Worm (Caenorhabditis elegans) whole organism, L1 larva: ENCODE measurements around the gene Y42H9AR.2.
A peak's percentile ranks its signal among the peaks of the same experiment; 100 is the strongest.

Experiments
- C04F5.9 ChIP-seq: sonication (generic microtip); optimal IDR thresholded peaks from 2 replicates; lab custom pipeline; 2016; ENCODE audit warnings: missing genetic modification characterization, missing compliant biosample characterization
- C16A3.4 ChIP-seq: fragments of 150-350 bp; optimal IDR thresholded peaks from 2 replicates; lab custom pipeline; 2014; ENCODE audit warnings: missing biosample characterization, missing genetic modification characterization
- Y116A8C.19 ChIP-seq: sonication (generic microtip); optimal IDR thresholded peaks from 2 replicates; lab custom pipeline; 2016; ENCODE audit warnings: missing compliant biosample characterization, missing genetic modification characterization, borderline replicate concordance
- aha-1 ChIP-seq: fragments of 150-350 bp; optimal IDR thresholded peaks from 2 replicates; lab custom pipeline; 2014; ENCODE audit warnings: missing biosample characterization, missing genetic modification characterization
- aly-2 ChIP-seq: fragments of 150-350 bp; optimal IDR thresholded peaks from 2 replicates; lab custom pipeline; 2014; ENCODE audit warnings: missing biosample characterization, missing genetic modification characterization
- ama-1 ChIP-seq: fragments of 150-350 bp; optimal IDR thresholded peaks from 2 replicates; lab custom pipeline; 2014
- blmp-1 ChIP-seq: fragments of 150-350 bp; optimal IDR thresholded peaks from 2 replicates; lab custom pipeline; 2014; ENCODE audit warnings: missing biosample characterization, missing genetic modification characterization
- ceh-8 ChIP-seq: fragments of 200-800 bp; sonication (Bioruptor generic); optimal IDR thresholded peaks from 2 replicates; lab custom pipeline; 2018; ENCODE audit warnings: mild to moderate bottlenecking, missing genetic modification characterization, moderate library complexity, missing compliant biosample characterization
- ceh-90 ChIP-seq: sonication (generic microtip); optimal IDR thresholded peaks from 2 replicates; lab custom pipeline; 2016; ENCODE audit warnings: missing genetic modification characterization, missing compliant biosample characterization
- dpl-1 ChIP-seq, 3 experiments: fragments of 150-350 bp in 2 of 3; sonication (generic microtip) in 1 of 3; optimal IDR thresholded peaks; 2 replicates each; lab custom pipeline; 2014 to 2017; ENCODE audit warnings: missing biosample characterization in 3 of 3, missing genetic modification characterization in 3 of 3, missing genetic modification reagents in 3 of 3
- efl-1 ChIP-seq, 4 experiments: fragments of 150-350 bp; optimal IDR thresholded peaks in 3 of 4; peaks in 1 of 4; 1 replicate in 1 of 4; 2 replicates in 3 of 4; lab custom pipeline; 2014; ENCODE audit warnings: missing biosample characterization in 2 of 4, missing genetic modification characterization in 2 of 4, missing genetic modification reagents in 2 of 4
- efl-3 ChIP-seq: fragments of 200-800 bp; sonication (Bioruptor generic); optimal IDR thresholded peaks from 2 replicates; lab custom pipeline; 2018; ENCODE audit warnings: mild to moderate bottlenecking, missing genetic modification characterization, missing compliant biosample characterization
- egl-13 ChIP-seq: sonication (generic microtip); optimal IDR thresholded peaks from 2 replicates; lab custom pipeline; 2016; ENCODE audit warnings: missing genotype, missing genetic modification reagents, missing genetic modification characterization, missing compliant biosample characterization
- egl-27 ChIP-seq, 2 experiments: fragments of 150-350 bp in 1 of 2; sonication (generic microtip); optimal IDR thresholded peaks; 3 replicates each; lab custom pipeline; 2017 to 2018; ENCODE audit warnings: missing biosample characterization in 2 of 2, missing genetic modification characterization in 2 of 2, missing genetic modification reagents in 2 of 2
- elt-2 ChIP-seq: sonication (generic microtip); optimal IDR thresholded peaks from 2 replicates; lab custom pipeline; 2016; ENCODE audit warnings: missing genetic modification characterization, mild to moderate bottlenecking, inconsistent platforms, missing compliant biosample characterization, missing genetic modification reagents
- elt-3 ChIP-seq, 6 experiments: fragments of 150-350 bp in 1 of 6; sonication (generic microtip); optimal IDR thresholded peaks; 2 replicates each; lab custom pipeline; 2017 to 2018; ENCODE audit warnings: missing biosample characterization in 6 of 6, missing genetic modification characterization in 6 of 6, inconsistent platforms in 1 of 6
- fkh-8 ChIP-seq: sonication (generic microtip); optimal IDR thresholded peaks from 2 replicates; lab custom pipeline; 2016; ENCODE audit warnings: mild to moderate bottlenecking, missing genetic modification characterization, missing compliant biosample characterization
- fos-1 ChIP-seq: fragments of 150-350 bp; optimal IDR thresholded peaks from 2 replicates; lab custom pipeline; 2014; ENCODE audit warnings: missing biosample characterization, missing genetic modification characterization
- grh-1 ChIP-seq: fragments of 200-800 bp; sonication (Bioruptor generic); IDR thresholded peaks from 2 replicates; pipeline ENCODE4 v1.3.6; 2022; ENCODE audit warnings: missing genetic modification reagents, missing genetic modification characterization, missing compliant biosample characterization
- hpl-2 ChIP-seq: fragments of 150-350 bp; optimal IDR thresholded peaks from 2 replicates; lab custom pipeline; 2014; ENCODE audit warnings: missing biosample characterization, missing genetic modification reagents, missing genetic modification characterization
- irx-1 ChIP-seq: sonication (generic microtip); optimal IDR thresholded peaks from 2 replicates; lab custom pipeline; 2016; ENCODE audit warnings: missing genetic modification characterization, missing compliant biosample characterization
- lin-15B ChIP-seq: fragments of 150-350 bp; sonication (generic microtip); optimal IDR thresholded peaks from 3 replicates; lab custom pipeline; 2014; ENCODE audit warnings: missing biosample characterization, missing genetic modification characterization
- lin-35 ChIP-seq, 2 experiments: fragments of 150-350 bp; optimal IDR thresholded peaks; 2 replicates each; lab custom pipeline; 2014; ENCODE audit warnings: missing biosample characterization in 2 of 2, missing genetic modification characterization in 2 of 2, missing genetic modification reagents in 2 of 2
- lin-39 ChIP-seq: fragments of 150-350 bp; optimal IDR thresholded peaks from 2 replicates; lab custom pipeline; 2014; ENCODE audit warnings: missing biosample characterization, missing genetic modification reagents, missing genetic modification characterization
- lir-3 ChIP-seq: sonication (generic microtip); optimal IDR thresholded peaks from 2 replicates; lab custom pipeline; 2016; ENCODE audit warnings: mild to moderate bottlenecking, missing genetic modification characterization, moderate library complexity, missing compliant biosample characterization; ENCODE audit not compliant: poor library complexity
- lsy-2 ChIP-seq, 2 experiments: fragments of 150-350 bp; optimal IDR thresholded peaks; 2 replicates each; lab custom pipeline; 2014; ENCODE audit warnings: missing biosample characterization in 2 of 2, missing genetic modification characterization in 2 of 2
- mdl-1 ChIP-seq, 2 experiments: fragments of 150-350 bp; optimal IDR thresholded peaks; 2 replicates each; lab custom pipeline; 2014 to 2017; ENCODE audit warnings: missing biosample characterization in 2 of 2, missing genetic modification characterization in 2 of 2, inconsistent platforms in 1 of 2
- nhr-11 ChIP-seq: fragments of 150-350 bp; optimal IDR thresholded peaks from 2 replicates; lab custom pipeline; 2014; ENCODE audit warnings: missing biosample characterization, missing genetic modification characterization
- nhr-19 ChIP-seq: fragments of 200-800 bp; sonication (Bioruptor generic); conservative IDR thresholded peaks from 2 replicates; pipeline ENCODE4 v1.3.6; 2022; ENCODE audit warnings: missing genetic modification characterization, missing compliant biosample characterization
- nhr-237 ChIP-seq: fragments of 150-350 bp; optimal IDR thresholded peaks from 2 replicates; lab custom pipeline; 2014; ENCODE audit warnings: missing biosample characterization, missing genetic modification characterization
- nhr-28 ChIP-seq: fragments of 150-350 bp; optimal IDR thresholded peaks from 2 replicates; lab custom pipeline; 2014; ENCODE audit warnings: missing biosample characterization, missing genetic modification characterization
- nhr-71 ChIP-seq: sonication (generic microtip); optimal IDR thresholded peaks from 2 replicates; lab custom pipeline; 2016; ENCODE audit warnings: mild to moderate bottlenecking, missing genetic modification characterization, moderate library complexity, missing compliant biosample characterization
- nhr-76 ChIP-seq: sonication (generic microtip); optimal IDR thresholded peaks from 2 replicates; lab custom pipeline; 2017; ENCODE audit warnings: missing biosample characterization, missing genetic modification characterization
- nhr-84 ChIP-seq: sonication (generic microtip); optimal IDR thresholded peaks from 2 replicates; lab custom pipeline; 2017; ENCODE audit warnings: missing biosample characterization, missing genetic modification characterization
- nhr-85 ChIP-seq: sonication (generic microtip); peaks from one replicate; lab custom pipeline; 2016; ENCODE audit warnings: missing genetic modification characterization, inconsistent platforms, missing compliant biosample characterization
- nhr-90 ChIP-seq: sonication (generic microtip); optimal IDR thresholded peaks from 2 replicates; lab custom pipeline; 2016; ENCODE audit warnings: mild to moderate bottlenecking, missing genetic modification characterization, missing compliant biosample characterization; ENCODE audit not compliant: poor library complexity
- pag-3 ChIP-seq: sonication (generic microtip); optimal IDR thresholded peaks from 2 replicates; lab custom pipeline; 2017; ENCODE audit warnings: missing genetic modification characterization, mild to moderate bottlenecking, missing compliant biosample characterization, antibody characterized with exemption, borderline replicate concordance; ENCODE audit not compliant: insufficient read depth
- rnt-1 ChIP-seq: sonication (generic microtip); optimal IDR thresholded peaks from 2 replicates; lab custom pipeline; 2016; ENCODE audit warnings: mild to moderate bottlenecking, missing genetic modification characterization, moderate library complexity, missing compliant biosample characterization
- snu-23 ChIP-seq: sonication (generic microtip); optimal IDR thresholded peaks from 2 replicates; lab custom pipeline; 2016; ENCODE audit warnings: missing genetic modification characterization, missing compliant biosample characterization
- sptf-1 ChIP-seq: fragments of 150-350 bp; optimal IDR thresholded peaks from 2 replicates; lab custom pipeline; 2014; ENCODE audit warnings: missing biosample characterization, missing genetic modification characterization
- sup-37 ChIP-seq: fragments of 200-800 bp; sonication (Bioruptor generic); optimal IDR thresholded peaks from 2 replicates; lab custom pipeline; 2018; ENCODE audit warnings: mild to moderate bottlenecking, missing genetic modification characterization, missing compliant biosample characterization
- swsn-7 ChIP-seq: sonication (generic microtip); optimal IDR thresholded peaks from 2 replicates; lab custom pipeline; 2016; ENCODE audit warnings: missing genetic modification characterization, missing compliant biosample characterization
- tbx-2 ChIP-seq: sonication (generic microtip); optimal IDR thresholded peaks from 2 replicates; lab custom pipeline; 2016; ENCODE audit warnings: missing genetic modification characterization, missing compliant biosample characterization
- unc-62 ChIP-seq: fragments of 150-350 bp; optimal IDR thresholded peaks from 2 replicates; lab custom pipeline; 2014; ENCODE audit warnings: missing biosample characterization, missing genetic modification reagents, missing genetic modification characterization
- xbp-1 ChIP-seq: sonication (generic microtip); optimal IDR thresholded peaks from 2 replicates; lab custom pipeline; 2016; ENCODE audit warnings: missing genetic modification characterization, missing compliant biosample characterization
- zip-4 ChIP-seq: fragments of 200-800 bp; sonication (Bioruptor generic); optimal IDR thresholded peaks from 2 replicates; lab custom pipeline; 2018; ENCODE audit warnings: mild to moderate bottlenecking, missing genetic modification characterization, moderate library complexity, missing compliant biosample characterization
- ztf-11 ChIP-seq, 2 experiments: sonication (generic microtip); optimal IDR thresholded peaks; 2 replicates each; lab custom pipeline; 2016 to 2017; ENCODE audit warnings: missing genetic modification characterization in 2 of 2, missing biosample characterization in 1 of 2, missing compliant biosample characterization in 1 of 2

Y42H9AR.2 gene

DNA sequence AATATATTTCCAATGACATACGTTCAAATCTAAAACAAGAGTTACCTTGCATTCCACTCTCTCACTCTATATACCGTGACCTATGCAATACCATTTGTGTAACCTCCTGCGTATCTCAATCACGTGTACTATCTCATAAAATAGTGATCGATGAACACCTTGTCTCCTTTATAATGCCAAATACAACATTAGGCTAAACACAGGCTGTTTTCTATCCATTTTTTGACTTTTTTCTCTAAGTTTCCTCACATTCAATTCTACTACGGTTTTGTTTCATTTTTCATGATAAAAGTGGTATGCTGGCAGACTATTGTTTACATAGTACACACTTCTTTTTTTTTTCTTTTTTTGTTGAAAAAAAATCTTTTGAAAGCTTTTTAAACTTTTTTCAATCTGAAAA lies 46.6 kb downstream of the Y42H9AR.2 start (continued):
- TF ChIP-seq aha-1 (no peak), C16A3.4 (peak; percentile 31), rnt-1 (tag; lab: Kevin White, UChicago) (no peak), hpl-2 (GFP tag; lab: Kevin White, UChicago) (no peak), nhr-11 (tag; lab: Kevin White, UChicago) (no peak), elt-3 (tag; optimal IDR thresholded peaks at IDR 0.05; lab: Kevin White, UChicago) (peak in 2 of 6 experiments; percentile 34 to 64), lin-35 (GFP tag; optimal IDR thresholded peaks at IDR 0.05; lab: Kevin White, UChicago) (peak in 1 of 2 experiments; percentile 74), egl-27 (tag; optimal IDR thresholded peaks at IDR 0.05; lab: Kevin White, UChicago) (no peak), pag-3 (tag; lab: Kevin White, UChicago) (no peak), swsn-7 (tag; lab: Kevin White, UChicago) (peak; percentile 11), irx-1 (peak; percentile 11), aly-2 (no peak), blmp-1 (tag; lab: Kevin White, UChicago) (peak; percentile 45), tbx-2 (tag; lab: Kevin White, UChicago) (no peak), nhr-19 (GFP tag; lab: Robert Waterston, UW) (peak; percentile 17; the same call in 1 of the 2 replicates), nhr-84 (no peak), efl-3 (GFP tag; lab: Kevin White, UChicago) (no peak), dpl-1 (GFP tag; optimal IDR thresholded peaks at IDR 0.05; lab: Kevin White, UChicago) (peak in 1 of 3 experiments; percentile 29), lin-15B (tag; lab: Kevin White, UChicago) (no peak), efl-1 (optimal IDR thresholded peaks at IDR 0.05; lab: Kevin White, UChicago) (peak in 1 of 2 experiments; percentile 33), efl-1 (GFP tag; optimal IDR thresholded peaks at IDR 0.05 in 1 of 2; lab: Kevin White, UChicago) (no peak), lin-39 (tag; lab: Kevin White, UChicago) (no peak), nhr-90 (tag; lab: Kevin White, UChicago) (peak; percentile 51), grh-1 (GFP tag; lab: Robert Waterston, UW) (no peak), ztf-11 (tag; optimal IDR thresholded peaks at IDR 0.05; lab: Kevin White, UChicago) (no peak), nhr-85 (peak; percentile 94), lsy-2 (tag; optimal IDR thresholded peaks at IDR 0.05; lab: Kevin White, UChicago) (peak; percentile 14 to 46), Y116A8C.19 (no peak), sptf-1 (tag; lab: Kevin White, UChicago) (no peak), nhr-28 (tag; lab: Kevin White, UChicago) (no peak), zip-4 (GFP tag; lab: Kevin White, UChicago) (no peak), xbp-1 (tag; lab: Kevin White, UChicago) (no peak), lir-3 (tag; lab: Kevin White, UChicago) (peak; percentile 17), sup-37 (GFP tag; lab: Kevin White, UChicago) (no peak), egl-13 (no peak), snu-23 (peak; percentile 76), nhr-71 (tag; lab: Kevin White, UChicago) (peak; percentile 65), ceh-90 (no peak), fos-1 (no peak), ama-1 (lab: Kevin White, UChicago) (no peak), unc-62 (GFP tag; lab: Kevin White, UChicago) (no peak), nhr-76 (tag; lab: Kevin White, UChicago) (no peak), elt-2 (tag; lab: Kevin White, UChicago) (peak; percentile 28), fkh-8 (tag; lab: Kevin White, UChicago) (no peak), mdl-1 (tag; optimal IDR thresholded peaks at IDR 0.05; lab: Kevin White, UChicago) (peak in 1 of 2 experiments; percentile 71), nhr-237 (tag; lab: Kevin White, UChicago) (no peak), C04F5.9 (no peak), ceh-8 (GFP tag; lab: Kevin White, UChicago) (no peak)
